Worm (Caenorhabditis elegans): ENCODE data around the gene sgca-1.

- TF ChIP-seq nhr-28 (tag; optimal IDR thresholded peaks at IDR 0.05) = no peak
- TF ChIP-seq elt-3 (tag; optimal IDR thresholded peaks at IDR 0.05) = no peak
- TF ChIP-seq mab-5 (tag; optimal IDR thresholded peaks at IDR 0.05) = no peak
- no peak for TF ChIP-seq snpc-4 (tag; optimal IDR thresholded peaks at IDR 0.05)
- TF ChIP-seq unc-62 (GFP tag; optimal IDR thresholded peaks at IDR 0.05) = no peak
- no peak for TF ChIP-seq sptf-1 (tag; optimal IDR thresholded peaks at IDR 0.05)
- no peak for TF ChIP-seq nhr-237 (tag; optimal IDR thresholded peaks at IDR 0.05)
- TF ChIP-seq nhr-12 (tag; optimal IDR thresholded peaks at IDR 0.05) = no peak
- no peak for TF ChIP-seq unc-39 (tag; optimal IDR thresholded peaks at IDR 0.05)
- no peak for TF ChIP-seq pha-4 (tag; optimal IDR thresholded peaks at IDR 0.05)
- no peak for TF ChIP-seq drap-1 (GFP tag; optimal IDR thresholded peaks at IDR 0.05)
Observed at ce11 chrX:6795843-6796521, 6.6 kb upstream of the sgca-1 start.

Measured in whole organism, mixed stage, embryonic.